Fruit fly (Drosophila melanogaster) whole organism, embryonic: Measurements from ENCODE around the gene CG43814.
A peak's percentile ranks its signal among the peaks of the same experiment; 100 is the strongest.

ENCODE experiments used
- Ada2b ChIP-seq: fragments of 200-800 bp; sonication (Bioruptor generic); IDR thresholded peaks from 2 replicates; pipeline ENCODE4 v1.3.6; 2022; ENCODE audit warnings: missing biosample characterization, missing genetic modification characterization
- Atf-2 ChIP-seq: fragments of 200-800 bp; sonication (Bioruptor generic); optimal IDR thresholded peaks from 2 replicates; lab custom pipeline; 2016; ENCODE audit warnings: missing biosample characterization, missing genetic modification characterization
- B-H2 ChIP-seq: fragments of 200-800 bp; sonication (Bioruptor generic); optimal IDR thresholded peaks from 2 replicates; lab custom pipeline; 2018; ENCODE audit warnings: missing biosample characterization, mild to moderate bottlenecking, missing genetic modification characterization
- CG10267 ChIP-seq: fragments of 200-800 bp; sonication (Bioruptor generic); optimal IDR thresholded peaks from 2 replicates; lab custom pipeline; 2018; ENCODE audit warnings: missing biosample characterization, mild to moderate bottlenecking, missing genetic modification characterization, moderate library complexity
- CG10654 ChIP-seq: fragments of 200-800 bp; sonication (Bioruptor generic); optimal IDR thresholded peaks from 2 replicates; lab custom pipeline; 2016; ENCODE audit warnings: missing biosample characterization, missing genetic modification characterization
- CG11398 ChIP-seq: fragments of 200-800 bp; sonication (Bioruptor generic); optimal IDR thresholded peaks from 2 replicates; lab custom pipeline; 2016; ENCODE audit warnings: missing biosample characterization, missing genetic modification characterization
- CG12219 ChIP-seq: fragments of 200-800 bp; sonication (Bioruptor generic); optimal IDR thresholded peaks from 3 replicates; lab custom pipeline; 2018; ENCODE audit warnings: missing biosample characterization, mild to moderate bottlenecking, missing genetic modification characterization
- CG12236 ChIP-seq: fragments of 200-800 bp; sonication (Bioruptor generic); optimal IDR thresholded peaks from 2 replicates; lab custom pipeline; 2016; ENCODE audit warnings: missing biosample characterization, missing genetic modification characterization
- CG12744 ChIP-seq: fragments of 200-800 bp; sonication (Bioruptor generic); optimal IDR thresholded peaks from 2 replicates; lab custom pipeline; 2016; ENCODE audit warnings: missing biosample characterization, missing genetic modification characterization
- CG13287 ChIP-seq: fragments of 200-800 bp; sonication (Bioruptor generic); IDR thresholded peaks from 2 replicates; pipeline ENCODE4 v1.3.6; 2022; ENCODE audit warnings: missing biosample characterization, missing genetic modification characterization; ENCODE audit not compliant: partially characterized antibody
- CG15073 ChIP-seq: fragments of 200-800 bp; sonication (Bioruptor generic); optimal IDR thresholded peaks from 2 replicates; lab custom pipeline; 2016; ENCODE audit warnings: missing biosample characterization, missing genetic modification characterization
- CG1602 ChIP-seq: fragments of 200-800 bp; sonication (Bioruptor generic); optimal IDR thresholded peaks from 3 replicates; lab custom pipeline; 2016; ENCODE audit warnings: missing biosample characterization, missing genetic modification characterization
- CG16815 ChIP-seq: fragments of 200-800 bp; sonication (Bioruptor generic); optimal IDR thresholded peaks from 3 replicates; lab custom pipeline; 2017; ENCODE audit warnings: missing biosample characterization, mild to moderate bottlenecking, missing genetic modification characterization
- CG17829 ChIP-seq: fragments of 200-800 bp; optimal IDR thresholded peaks from 2 replicates; lab custom pipeline; 2019; ENCODE audit warnings: missing biosample characterization, mild to moderate bottlenecking, missing genetic modification characterization, moderate library complexity
- CG2199 ChIP-seq: fragments of 200-800 bp; sonication (Bioruptor generic); IDR thresholded peaks from 3 replicates; pipeline ENCODE4 v1.3.6; 2022; ENCODE audit warnings: missing biosample characterization, missing genetic modification characterization
- CG3726 ChIP-seq: fragments of 200-800 bp; sonication (Bioruptor generic); IDR thresholded peaks from 3 replicates; pipeline ENCODE4, ENCODE4 v1.3.6; 2022; ENCODE audit warnings: missing biosample characterization, missing genetic modification characterization
- CG3847 ChIP-seq: fragments of 200-800 bp; sonication (Bioruptor generic); IDR thresholded peaks from 2 replicates; pipeline ENCODE4 v1.3.6; 2022; ENCODE audit warnings: missing biosample characterization, missing genetic modification characterization
- CG4328 ChIP-seq: fragments of 200-800 bp; sonication (Bioruptor generic); optimal IDR thresholded peaks from 3 replicates; lab custom pipeline; 2017; ENCODE audit warnings: missing biosample characterization, missing genetic modification reagents, missing genetic modification characterization
- CG5245 ChIP-seq: fragments of 200-800 bp; sonication (Bioruptor generic); optimal IDR thresholded peaks from 3 replicates; lab custom pipeline; 2016; ENCODE audit warnings: missing biosample characterization, missing genetic modification characterization
- CG6175 ChIP-seq: fragments of 200-800 bp; sonication (Bioruptor generic); IDR thresholded peaks from 3 replicates; pipeline ENCODE4 v1.3.6; 2022; ENCODE audit warnings: missing biosample characterization, missing genetic modification characterization
- CG6854 ChIP-seq: fragments of 200-800 bp; sonication (Bioruptor generic); optimal IDR thresholded peaks from 3 replicates; lab custom pipeline; 2017; ENCODE audit warnings: missing biosample characterization, mild to moderate bottlenecking, missing genetic modification characterization
- CG7357 ChIP-seq: fragments of 200-800 bp; sonication (Bioruptor generic); IDR thresholded peaks from 3 replicates; pipeline ENCODE4 v1.3.6; 2022; ENCODE audit warnings: missing biosample characterization, missing genetic modification characterization
- CG7745 ChIP-seq: fragments of 200-800 bp; sonication (Bioruptor generic); optimal IDR thresholded peaks from 2 replicates; lab custom pipeline; 2018; ENCODE audit warnings: missing biosample characterization, mild to moderate bottlenecking, missing genetic modification characterization, moderate library complexity
- CG8388 ChIP-seq: fragments of 200-800 bp; sonication (Bioruptor generic); optimal IDR thresholded peaks from 2 replicates; lab custom pipeline; 2019; ENCODE audit warnings: missing biosample characterization, mild to moderate bottlenecking, missing genetic modification characterization, moderate library complexity
- CG8478 ChIP-seq: fragments of >200 bp; optimal IDR thresholded peaks from 2 replicates; lab custom pipeline; 2018
- ERR ChIP-seq: fragments of 200-800 bp; sonication (Bioruptor generic); optimal IDR thresholded peaks from 2 replicates; lab custom pipeline; 2016; ENCODE audit warnings: missing biosample characterization, missing genetic modification characterization
- Ets97D ChIP-seq: fragments of 200-800 bp; sonication (Bioruptor generic); optimal IDR thresholded peaks from 3 replicates; lab custom pipeline; 2016; ENCODE audit warnings: missing biosample characterization, missing genetic modification characterization
- H15 ChIP-seq: fragments of 200-800 bp; sonication (Bioruptor generic); IDR thresholded peaks from 3 replicates; pipeline ENCODE4 v1.3.6; 2022; ENCODE audit warnings: missing biosample characterization, missing genetic modification characterization
- Hr39 ChIP-seq: fragments of >200 bp; optimal IDR thresholded peaks from 2 replicates; lab custom pipeline; 2017
- Hr78 ChIP-seq, 2 experiments: fragments of 200-800 bp in 1 of 2; fragments of >200 bp in 1 of 2; sonication (Bioruptor generic) in 1 of 2; optimal IDR thresholded peaks; 2 replicates each; lab custom pipeline; 2017 to 2019; ENCODE audit warnings: missing biosample characterization in 2 of 2, missing genetic modification characterization in 2 of 2, mild to moderate bottlenecking in 1 of 2, moderate library complexity in 1 of 2
- Rx ChIP-seq: fragments of 200-800 bp; sonication (Bioruptor generic); IDR thresholded peaks from 2 replicates; pipeline ENCODE4 v1.3.6; 2022; ENCODE audit warnings: missing biosample characterization, missing genetic modification characterization
- Sox102F ChIP-seq: fragments of 200-800 bp; sonication (Bioruptor generic); optimal IDR thresholded peaks from 2 replicates; lab custom pipeline; 2018; ENCODE audit warnings: missing biosample characterization, mild to moderate bottlenecking, missing genetic modification characterization, moderate library complexity
- Sry-δ ChIP-seq: fragments of 200-800 bp; sonication (Bioruptor generic); optimal IDR thresholded peaks from 2 replicates; lab custom pipeline; 2016; ENCODE audit warnings: missing biosample characterization, missing genetic modification characterization
- Ssrp ChIP-seq: fragments of 200-800 bp; sonication (Bioruptor generic); optimal IDR thresholded peaks from 2 replicates; lab custom pipeline; 2018; ENCODE audit warnings: missing biosample characterization, mild to moderate bottlenecking, missing genetic modification characterization, moderate library complexity
- Taf1 ChIP-seq: fragments of 200-800 bp; sonication (Bioruptor generic); IDR thresholded peaks from 2 replicates; pipeline ENCODE4 v1.3.6; 2022; ENCODE audit warnings: missing biosample characterization, missing genetic modification characterization
- Trl ChIP-seq, 3 experiments: fragments of >200 bp in 2 of 3; fragments of 200-800 bp in 1 of 3; sonication (Bioruptor generic) in 1 of 3; optimal IDR thresholded peaks; 2 replicates in 1 of 3; 3 replicates in 2 of 3; lab custom pipeline; 2016 to 2017; ENCODE audit warnings: missing biosample characterization in 1 of 3, missing genetic modification characterization in 1 of 3
- aop ChIP-seq: fragments of 200-800 bp; sonication (Bioruptor generic); IDR thresholded peaks from 2 replicates; pipeline ENCODE4 v1.3.6; 2022; ENCODE audit warnings: missing biosample characterization, missing genetic modification characterization
- ara ChIP-seq: fragments of 200-800 bp; sonication (Bioruptor generic); IDR thresholded peaks from 2 replicates; pipeline ENCODE4 v1.3.6; 2022; ENCODE audit warnings: missing biosample characterization, missing genetic modification characterization
- gem ChIP-seq: fragments of 200-800 bp; sonication (Bioruptor generic); optimal IDR thresholded peaks from 2 replicates; lab custom pipeline; 2019; ENCODE audit warnings: missing biosample characterization, mild to moderate bottlenecking, missing genetic modification characterization, moderate library complexity
- jigr1 ChIP-seq: fragments of 200-800 bp; sonication (Bioruptor generic); IDR thresholded peaks from 3 replicates; pipeline ENCODE4 v1.3.6; 2022; ENCODE audit warnings: missing biosample characterization, missing genetic modification characterization
- mam ChIP-seq: fragments of 200-800 bp; sonication (Bioruptor generic); optimal IDR thresholded peaks from 3 replicates; lab custom pipeline; 2016; ENCODE audit warnings: missing biosample characterization, missing genetic modification characterization
- p53 ChIP-seq: fragments of 200-800 bp; sonication (Bioruptor generic); optimal IDR thresholded peaks from 2 replicates; lab custom pipeline; 2016; ENCODE audit warnings: missing biosample characterization, missing genetic modification characterization
- pan ChIP-seq, 4 experiments: fragments of >200 bp in 3 of 4; fragments of 200-800 bp in 1 of 4; sonication (Bioruptor generic) in 1 of 4; optimal IDR thresholded peaks in 3 of 4; IDR thresholded peaks in 1 of 4; 2 replicates each; pipeline versions ENCODE4 v1.3.6 to Lab custom; 2017 to 2022; ENCODE audit warnings: missing biosample characterization in 2 of 4, missing genetic modification characterization in 2 of 4, mixed read lengths in 1 of 4
- repo ChIP-seq: fragments of 200-800 bp; sonication (Bioruptor generic); optimal IDR thresholded peaks from 2 replicates; lab custom pipeline; 2016; ENCODE audit warnings: missing biosample characterization, missing genetic modification characterization
- sisA ChIP-seq: fragments of 200-800 bp; sonication (Bioruptor generic); IDR thresholded peaks from 2 replicates; pipeline ENCODE4 v1.3.6; 2022; ENCODE audit warnings: missing biosample characterization, missing genetic modification characterization
- sr ChIP-seq: fragments of 200-800 bp; sonication (Bioruptor generic); IDR thresholded peaks from 3 replicates; pipeline ENCODE4 v1.3.6; 2022; ENCODE audit warnings: missing biosample characterization, missing genetic modification characterization
- sug ChIP-seq: fragments of 200-800 bp; optimal IDR thresholded peaks from 2 replicates; lab custom pipeline; 2019; ENCODE audit warnings: missing biosample characterization, mild to moderate bottlenecking, missing genetic modification characterization, moderate library complexity
- usp ChIP-seq: fragments of >200 bp; optimal IDR thresholded peaks from 2 replicates; lab custom pipeline; 2017; ENCODE audit warnings: missing biosample characterization, missing genetic modification characterization
- wor ChIP-seq: fragments of 200-800 bp; sonication (Bioruptor generic); IDR thresholded peaks from 2 replicates; pipeline ENCODE4 v1.3.6; 2022; ENCODE audit warnings: missing biosample characterization, missing genetic modification characterization

Gene CG43814

DNA sequence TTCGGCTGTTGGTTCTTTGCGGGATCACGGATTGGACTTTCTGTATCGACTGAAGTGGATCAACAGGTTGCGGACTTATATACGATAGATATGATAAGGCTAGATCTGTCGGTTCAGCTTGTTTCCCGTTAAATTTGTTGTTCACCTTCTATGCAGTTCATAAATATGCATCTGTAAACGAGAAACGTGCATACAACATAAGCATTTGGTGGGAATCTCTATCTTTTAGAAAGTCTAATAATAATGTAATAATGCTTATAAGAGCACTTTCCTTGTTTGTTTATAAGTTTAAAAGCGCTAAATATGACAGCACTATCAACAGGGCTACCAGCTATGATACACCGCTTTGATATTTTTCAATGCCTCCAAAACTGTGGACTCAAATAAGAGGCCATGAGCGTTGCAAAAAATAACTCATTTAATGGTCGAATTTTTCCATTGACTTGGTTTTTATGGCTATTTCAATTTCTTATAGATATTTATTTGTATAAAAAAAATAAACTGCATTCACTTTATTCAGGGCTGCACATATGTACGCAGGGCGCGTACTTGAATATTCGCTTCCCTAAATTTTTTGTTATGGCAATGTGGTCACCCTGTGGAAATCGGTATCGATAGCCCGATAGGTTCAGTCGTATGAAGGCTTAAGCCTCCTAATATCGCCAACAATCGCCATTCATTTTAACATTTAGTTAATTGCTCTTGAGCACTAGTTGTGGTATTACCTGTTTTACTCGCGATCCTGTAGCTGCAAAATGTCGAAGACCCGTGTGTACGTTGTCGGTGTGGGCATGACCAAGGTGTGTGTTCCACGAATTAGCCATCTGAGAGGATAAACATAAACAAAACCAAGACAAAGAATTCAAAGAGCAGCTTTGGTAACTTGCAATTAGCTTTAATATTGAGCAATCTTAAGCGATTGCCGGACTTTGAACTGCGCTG lies 25.7 kb upstream of the CG43814 start, which contains the start of the genes CG17597 and ScpX (continued):
- TF ChIP-seq sug (tag; lab: Kevin White, UChicago) (peak; percentile 76), sisA (GFP tag; lab: Robert Waterston, UW) (peak; percentile 59), p53 (GFP tag; lab: Kevin White, UChicago) (peak; percentile 28), Atf-2 (GFP tag; lab: Kevin White, UChicago) (peak; percentile 42), gem (peak; percentile 79), B-H2 (GFP tag; lab: Kevin White, UChicago) (peak; percentile 63), pan (optimal IDR thresholded peaks at IDR 0.05; lab: Kevin White, UChicago) (no peak), pan (GFP tag; optimal IDR thresholded peaks at IDR 0.05 in 1 of 2, IDR thresholded peaks at IDR 0.05 in 1 of 2) (no peak), CG7357 (GFP tag; lab: Robert Waterston, UW) (0 out of 3 replicates have a peak, but pooled peaks have one; percentile 28), jigr1 (GFP tag; lab: Robert Waterston, UW) (no peak), Trl (optimal IDR thresholded peaks at IDR 0.05; lab: Kevin White, UChicago) (no peak), Trl (GFP tag; optimal IDR thresholded peaks at IDR 0.05; lab: Kevin White, UChicago) (peak; percentile 61), CG17829 (tag; lab: Kevin White, UChicago) (peak; percentile 67), sr (no peak), ara (GFP tag; lab: Robert Waterston, UW) (no peak; the same call in 1 of the 2 replicates), CG8388 (peak; percentile 45), H15 (GFP tag; lab: Robert Waterston, UW) (no peak), CG6854 (peak; percentile 45), CG6175 (GFP tag; lab: Robert Waterston, UW) (no peak), CG12236 (GFP tag; lab: Kevin White, UChicago) (no peak), mam (GFP tag; lab: Kevin White, UChicago) (peak; percentile 69), CG3726 (GFP tag; lab: Robert Waterston, UW) (no peak), Rx (GFP tag; lab: Robert Waterston, UW) (peak; percentile 7; the same call in 1 of the 2 replicates), Hr78 (GFP tag; optimal IDR thresholded peaks at IDR 0.05; lab: Kevin White, UChicago) (peak in 1 of 2 experiments; percentile 47), CG8478 (lab: Kevin White, UChicago) (no peak), CG13287 (peak; percentile 86), CG15073 (GFP tag; lab: Kevin White, UChicago) (no peak), CG12219 (peak; percentile 50), Taf1 (GFP tag; lab: Robert Waterston, UW) (no peak), Sry-δ (GFP tag; lab: Kevin White, UChicago) (peak; percentile 62), Sox102F (GFP tag; lab: Kevin White, UChicago) (peak; percentile 59), CG3847 (GFP tag; lab: Robert Waterston, UW) (peak; percentile 55), aop (GFP tag; lab: Robert Waterston, UW) (no peak), CG4328 (GFP tag; lab: Kevin White, UChicago) (peak; percentile 29), CG10267 (tag; lab: Kevin White, UChicago) (peak; percentile 53), CG12744 (GFP tag; lab: Kevin White, UChicago) (no peak), usp (no peak), CG2199 (no peak), CG1602 (peak; percentile 65), CG11398 (GFP tag; lab: Kevin White, UChicago) (no peak), CG10654 (GFP tag; lab: Kevin White, UChicago) (peak; percentile 53), ERR (no peak), repo (GFP tag; lab: Kevin White, UChicago) (peak; percentile 63), CG7745 (tag; lab: Kevin White, UChicago) (no peak), CG5245 (GFP tag; lab: Kevin White, UChicago) (peak; percentile 22), Ets97D (peak; percentile 77), wor (0 out of 2 replicates have a peak, but pooled peaks have one; percentile 21), Ada2b (GFP tag; lab: Robert Waterston, UW) (peak; percentile 51), CG16815 (GFP tag; lab: Kevin White, UChicago) (peak; percentile 26), Ssrp (tag; lab: Kevin White, UChicago) (peak; percentile 54), Hr39 (lab: Kevin White, UChicago) (no peak)
